Fruit fly (Drosophila melanogaster): Measurements from ENCODE around the gene robl37BC.

robl37BC gene

dm6 chr2L:19023972-19024743 lies 13.5 kb downstream of the robl37BC start (continued):
- TF ChIP-seq so (GFP tag; IDR thresholded peaks at IDR 0.05) (peak; percentile 60; the same call in 1 of the 3 replicates), NfI (GFP tag; optimal IDR thresholded peaks at IDR 0.05) (peak; percentile 71), dysf (GFP tag; IDR thresholded peaks at IDR 0.05) (peak; percentile 72; the same call in 2 of the 3 replicates), CG8765 (GFP tag; IDR thresholded peaks at IDR 0.05) (no peak), Spps (tag; optimal IDR thresholded peaks at IDR 0.05) (no peak), CG31365 (tag; optimal IDR thresholded peaks at IDR 0.05) (no peak), C15 (GFP tag; IDR thresholded peaks at IDR 0.05) (no peak), Side (GFP tag; optimal IDR thresholded peaks at IDR 0.05) (no peak), CG2202 (tag; optimal IDR thresholded peaks at IDR 0.05) (no peak), CG32772 (GFP tag; IDR thresholded peaks at IDR 0.05) (peak; percentile 50; the same call in 1 of the 2 replicates), BEAF-32 (GFP tag; optimal IDR thresholded peaks at IDR 0.05) (no peak), Asciz (GFP tag; optimal IDR thresholded peaks at IDR 0.05) (peak; percentile 47), h (optimal IDR thresholded peaks at IDR 0.05) (no peak), seq (GFP tag; IDR thresholded peaks at IDR 0.05) (peak; percentile 55; the same call in 1 of the 2 replicates), ranshi (GFP tag; IDR thresholded peaks at IDR 0.05) (0 out of 2 replicates have a peak, but pooled peaks have one; percentile 6), twi (tag; optimal IDR thresholded peaks at IDR 0.05) (peak; percentile 24), Sox100B (GFP tag; optimal IDR thresholded peaks at IDR 0.05) (peak; percentile 78), CG5953 (GFP tag; IDR thresholded peaks at IDR 0.05) (no peak), dmrt11E (tag; optimal IDR thresholded peaks at IDR 0.05) (no peak), ftz-f1 (GFP tag; optimal IDR thresholded peaks at IDR 0.05) (no peak), NC2β (GFP tag; optimal IDR thresholded peaks at IDR 0.05) (no peak), HLH3B (GFP tag; IDR thresholded peaks at IDR 0.05) (0 out of 2 replicates have a peak, but pooled peaks have one; percentile 46)

DNA sequence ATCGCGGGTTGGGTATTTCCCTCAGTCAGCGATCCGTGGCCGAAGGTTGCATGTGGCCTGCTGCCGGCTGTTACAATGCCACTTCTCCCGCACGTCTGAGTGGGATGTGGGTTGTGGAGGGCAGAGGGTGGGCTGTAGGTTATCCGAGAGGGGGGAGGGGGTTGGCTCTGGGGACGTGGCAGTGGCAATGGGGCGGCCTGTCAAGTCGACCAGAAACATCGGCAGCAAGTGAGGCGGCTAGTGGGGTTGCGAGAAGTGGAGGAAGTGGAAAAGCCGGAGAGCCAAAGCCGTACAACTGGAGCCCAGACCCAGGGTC lies 14.0 kb downstream of the robl37BC start:
- TF ChIP-seq CG2875 (GFP tag; optimal IDR thresholded peaks at IDR 0.05) (no peak), Rx (GFP tag; IDR thresholded peaks at IDR 0.05) (no peak), abd-A (tag; optimal IDR thresholded peaks at IDR 0.05) (peak; percentile 42), CG12104 (GFP tag; optimal IDR thresholded peaks at IDR 0.05) (peak; percentile 23), CG10979 (tag; optimal IDR thresholded peaks at IDR 0.05) (no peak), CG7556 (GFP tag; optimal IDR thresholded peaks at IDR 0.05) (peak; percentile 60), CG11456 (GFP tag; IDR thresholded peaks at IDR 0.05) (peak; percentile 39; the same call in 1 of the 3 replicates), Eip74EF (GFP tag; optimal IDR thresholded peaks at IDR 0.05) (peak in 1 of 2 experiments; percentile 1), CrebB (tag; optimal IDR thresholded peaks at IDR 0.05) (no peak), CG3065 (GFP tag; optimal IDR thresholded peaks at IDR 0.05) (no peak), MESR4 (GFP tag; optimal IDR thresholded peaks at IDR 0.05) (no peak), CG17361 (GFP tag; IDR thresholded peaks at IDR 0.05) (peak; percentile 24; the same call in 1 of the 3 replicates), CG11695 (GFP tag; IDR thresholded peaks at IDR 0.05) (0 out of 3 replicates have a peak, but pooled peaks have one; percentile 1), D19A (tag; optimal IDR thresholded peaks at IDR 0.05) (peak; percentile 6), lab (GFP tag; optimal IDR thresholded peaks at IDR 0.05) (peak; percentile 19), dysf (GFP tag; IDR thresholded peaks at IDR 0.05) (peak; percentile 2; the same call in 1 of the 3 replicates), pan (optimal IDR thresholded peaks at IDR 0.05) (no peak), pan (GFP tag; optimal IDR thresholded peaks at IDR 0.05 in 1 of 2, IDR thresholded peaks at IDR 0.05 in 1 of 2) (no peak), CG10543 (GFP tag; optimal IDR thresholded peaks at IDR 0.05) (peak; percentile 60), Hey (tag; optimal IDR thresholded peaks at IDR 0.05) (peak; percentile 41), CG31441 (GFP tag; IDR thresholded peaks at IDR 0.05) (0 out of 2 replicates have a peak, but pooled peaks have one; percentile 6), bcd (GFP tag; optimal IDR thresholded peaks at IDR 0.05) (peak; percentile 6), crol (GFP tag; IDR thresholded peaks at IDR 0.05) (peak; percentile 86), CG32772 (GFP tag; IDR thresholded peaks at IDR 0.05) (0 out of 2 replicates have a peak, but pooled peaks have one; percentile 0), prd (optimal IDR thresholded peaks at IDR 0.05) (no peak), prd (GFP tag; IDR thresholded peaks at IDR 0.05) (0 out of 3 replicates have a peak, but pooled peaks have one; percentile 1), CG2712 (tag; optimal IDR thresholded peaks at IDR 0.05) (no peak)

Data from whole organism, embryonic.